Worm (Caenorhabditis elegans): Measurements from ENCODE around the gene T22G5.3.

The T22G5.3 gene

DNA sequence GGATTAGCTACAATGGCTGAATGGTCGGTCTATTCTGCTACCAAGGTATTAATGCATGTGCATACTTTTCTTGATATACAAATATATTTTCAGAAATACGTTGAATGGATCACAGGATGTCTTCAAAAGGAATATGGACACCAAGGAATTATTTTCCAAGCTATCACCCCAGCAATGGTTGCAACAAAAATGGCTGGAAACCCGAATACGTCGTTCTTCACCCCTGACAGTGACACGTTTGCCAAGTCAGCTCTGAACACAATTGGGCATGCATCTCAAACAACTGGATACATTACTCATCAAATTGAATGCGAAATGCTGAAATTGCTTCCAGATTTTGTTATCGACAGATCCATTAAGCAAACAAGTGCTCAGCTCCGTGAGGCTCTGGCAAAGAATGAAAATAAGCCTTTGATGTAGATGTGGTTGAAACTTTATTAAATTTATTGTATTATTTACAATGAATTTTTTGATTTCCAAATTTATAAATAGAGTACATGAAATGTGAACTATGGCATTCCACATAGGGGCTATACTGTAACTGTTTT, 26.9 kb downstream of the T22G5.3 start (continued):
- TF ChIP-seq Y75B8A.6 (GFP tag; IDR thresholded peaks at IDR 0.05) (peak; percentile 85), zfp-3 (GFP tag; conservative IDR thresholded peaks at IDR 0.05) (peak; percentile 98), nhr-48 (tag; optimal IDR thresholded peaks at IDR 0.05) (no peak), lin-15B (tag; optimal IDR thresholded peaks at IDR 0.05) (peak; percentile 27), mdt-29 (GFP tag; IDR thresholded peaks at IDR 0.05) (peak; percentile 69; the same call in 1 of the 2 replicates), D1046.2 (GFP tag; IDR thresholded peaks at IDR 0.05) (peak; percentile 79; the same call in 1 of the 2 replicates), daf-12 (tag; optimal IDR thresholded peaks at IDR 0.05) (no peak)

DNA sequence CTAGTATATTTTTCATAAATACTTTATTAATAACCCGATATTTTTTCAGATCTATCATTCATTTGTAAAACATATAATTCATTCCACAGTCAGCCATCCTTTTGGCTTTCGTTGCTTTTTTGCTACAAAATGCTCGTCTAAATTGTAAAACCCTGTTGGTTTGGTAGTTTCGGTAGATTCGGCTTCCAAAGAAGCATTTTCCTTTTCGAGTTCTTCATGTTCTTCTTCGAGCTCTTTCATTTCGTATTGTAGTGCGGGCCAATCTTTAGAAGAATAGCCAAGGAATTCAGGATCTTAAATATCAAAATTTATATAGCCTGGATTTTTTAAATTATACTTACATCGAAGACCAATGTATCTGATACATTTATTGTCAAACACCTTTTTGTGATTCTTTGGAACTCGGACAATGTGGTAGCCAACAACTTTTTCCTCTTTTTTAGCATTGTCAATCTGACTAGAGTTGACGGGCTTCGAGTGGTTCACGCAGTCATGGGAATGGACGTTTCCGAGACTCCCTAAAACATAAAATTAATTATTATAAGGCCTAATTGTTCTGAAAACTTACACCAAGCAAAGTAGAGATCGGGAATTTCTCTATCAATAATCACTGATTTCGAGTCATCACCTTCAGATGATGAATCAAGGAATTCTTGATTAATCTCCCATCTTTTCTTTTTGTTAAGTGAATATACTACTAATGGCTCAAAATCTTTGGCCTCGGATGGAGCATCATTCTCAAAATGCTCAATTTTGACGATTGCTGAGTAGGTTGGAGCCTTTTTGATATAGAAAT, 27.6 kb downstream of the T22G5.3 start:
- TF ChIP-seq cey-2 (tag; optimal IDR thresholded peaks at IDR 0.05; ENCODE audit: borderline replicate concordance, insufficient read depth) (no peak), zfp-3 (GFP tag; conservative IDR thresholded peaks at IDR 0.05) (no peak; the same call in 1 of the 2 replicates), lin-39 (tag; optimal IDR thresholded peaks at IDR 0.05) (no peak), Y48G9A.11 (GFP tag; IDR thresholded peaks at IDR 0.05) (0 out of 2 replicates have a peak, but pooled peaks have one; percentile 24), T26A8.4 (GFP tag; IDR thresholded peaks at IDR 0.05) (peak; percentile 7), egl-27 (tag; optimal IDR thresholded peaks at IDR 0.05) (no peak), daf-16 (GFP tag; optimal IDR thresholded peaks at IDR 0.05) (no peak), daf-16 (tag; optimal IDR thresholded peaks at IDR 0.05) (peak; percentile 3), zfp-2 (tag; optimal IDR thresholded peaks at IDR 0.05) (no peak), ceh-20 (GFP tag; IDR thresholded peaks at IDR 0.05) (no peak), snpc-1.2 (GFP tag; IDR thresholded peaks at IDR 0.05) (0 out of 2 replicates have a peak, but pooled peaks have one; percentile 6), aha-1 (tag) (peak; percentile 72), fos-1 (tag; optimal IDR thresholded peaks at IDR 0.05) (no peak), hif-1 (tag; optimal IDR thresholded peaks at IDR 0.05) (peak in 1 of 2 experiments; percentile 18), mes-2 (tag; optimal IDR thresholded peaks at IDR 0.05; ENCODE audit: poor library complexity, severe bottlenecking) (peak; percentile 29), lin-1 (GFP tag; IDR thresholded peaks at IDR 0.05) (0 out of 2 replicates have a peak, but pooled peaks have one; percentile 6), sdz-12 (GFP tag; optimal IDR thresholded peaks at IDR 0.05) (peak; percentile 60), nhr-42 (GFP tag; IDR thresholded peaks at IDR 0.05) (no peak), spr-1 (tag; optimal IDR thresholded peaks at IDR 0.05) (no peak), T20F7.1 (GFP tag; optimal IDR thresholded peaks at IDR 0.05) (peak; percentile 31)

DNA sequence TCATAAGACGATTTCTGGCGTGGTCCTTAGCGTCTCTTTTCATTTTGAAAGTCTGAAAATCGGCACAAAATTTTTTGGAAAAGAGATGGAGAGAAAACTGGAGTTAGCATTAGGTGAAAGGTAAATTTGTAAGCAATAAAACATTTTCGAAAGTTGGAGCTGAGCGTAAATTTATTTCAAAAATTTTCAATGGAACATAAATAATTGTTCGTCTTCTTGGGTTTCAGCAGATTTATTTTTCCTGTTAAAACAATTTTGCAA, 28.1 kb downstream of the T22G5.3 start, which contains the start of gene C06B3.6:
Gene C06B3.6 (minus strand): TSS at position 52 of the 261 bp plus-strand sequence.
- TF ChIP-seq madf-9 (GFP tag; conservative IDR thresholded peaks at IDR 0.05) (0 out of 2 replicates have a peak, but pooled peaks have one; percentile 6), egl-27 (tag; optimal IDR thresholded peaks at IDR 0.05) (no peak), aha-1 (tag) (peak; percentile 95), snpc-4 (tag; optimal IDR thresholded peaks at IDR 0.05) (no peak), nhr-111 (GFP tag; optimal IDR thresholded peaks at IDR 0.05) (no peak), fkh-10 (GFP tag; optimal IDR thresholded peaks at IDR 0.05) (no peak), ceh-32 (tag; optimal IDR thresholded peaks at IDR 0.05; ENCODE audit: poor library complexity) (no peak), aly-2 (tag; optimal IDR thresholded peaks at IDR 0.05) (no peak), ama-1 (optimal IDR thresholded peaks at IDR 0.05) (peak; percentile 64), madf-5 (GFP tag; IDR thresholded peaks at IDR 0.05) (no peak)

- peak; percentile 51 to 83 for TF ChIP-seq daf-16 (GFP tag; optimal IDR thresholded peaks at IDR 0.05)
- peak; percentile 99 for TF ChIP-seq daf-16 (tag; optimal IDR thresholded peaks at IDR 0.05)
- peak; percentile 96 for TF ChIP-seq hlh-11 (tag; optimal IDR thresholded peaks at IDR 0.05)
- no peak for TF ChIP-seq F49E8.2 (tag; optimal IDR thresholded peaks at IDR 0.05; ENCODE audit: borderline replicate concordance)
- peak; percentile 95 for TF ChIP-seq dve-1 (tag; optimal IDR thresholded peaks at IDR 0.05; ENCODE audit: insufficient read depth)
- TF ChIP-seq lsy-2 (tag; optimal IDR thresholded peaks at IDR 0.05) = peak; percentile 63 to 88
- peak; percentile 75 for TF ChIP-seq nhr-48 (tag; optimal IDR thresholded peaks at IDR 0.05)
- TF ChIP-seq T20F7.1 (GFP tag; optimal IDR thresholded peaks at IDR 0.05) = peak; percentile 67
- TF ChIP-seq tra-1 (GFP tag; IDR thresholded peaks at IDR 0.05) = peak; percentile 62; the same call in 1 of the 2 replicates
- no peak for TF ChIP-seq madf-5 (GFP tag; IDR thresholded peaks at IDR 0.05)
- TF ChIP-seq lin-38 (GFP tag; IDR thresholded peaks at IDR 0.05) = no peak
- TF ChIP-seq jun-1 (tag; optimal IDR thresholded peaks at IDR 0.05) = no peak
- peak; percentile 78 for TF ChIP-seq nhr-10 (tag; optimal IDR thresholded peaks at IDR 0.05)
- TF ChIP-seq dpl-1 (GFP tag; optimal IDR thresholded peaks at IDR 0.05) = peak; percentile 52
- TF ChIP-seq mdt-29 (GFP tag; IDR thresholded peaks at IDR 0.05) = peak; percentile 78
- TF ChIP-seq fos-1 (tag; optimal IDR thresholded peaks at IDR 0.05) = peak; percentile 73
- peak; percentile 65 for TF ChIP-seq cey-2 (tag; optimal IDR thresholded peaks at IDR 0.05; ENCODE audit: borderline replicate concordance, insufficient read depth)
Observed at ce11 chrV:13909400-13909799, 28.7 kb downstream of the T22G5.3 start, which contains the start of gene C06B3.7. TSS of gene C06B3.7 (plus strand) at chrV:13909686.
